Worm (Caenorhabditis elegans) whole organism, L4 larva: Measurements from ENCODE around the gene W09H1.4.
"Not testable (repeated sequence)": the region's sequence is repeated elsewhere in the genome, so short reads cannot be mapped to it uniquely, and the experiment has no call there.

Source experiments
- ama-1 ChIP-seq: fragments of 150-350 bp; optimal IDR thresholded peaks from 2 replicates; lab custom pipeline; 2014; ENCODE audit warnings: inconsistent platforms, mixed read lengths
- dpl-1 ChIP-seq: fragments of 150-350 bp; optimal IDR thresholded peaks from 2 replicates; lab custom pipeline; 2014; ENCODE audit warnings: missing biosample characterization, missing genetic modification reagents, missing genetic modification characterization
- nhr-77 ChIP-seq: fragments of 150-350 bp; optimal IDR thresholded peaks from 2 replicates; lab custom pipeline; 2014; ENCODE audit warnings: missing biosample characterization, missing genetic modification characterization
- spr-1 ChIP-seq: sonication (generic microtip); optimal IDR thresholded peaks from 2 replicates; lab custom pipeline; 2016; ENCODE audit warnings: mild to moderate bottlenecking, missing genetic modification characterization, missing compliant biosample characterization

DNA sequence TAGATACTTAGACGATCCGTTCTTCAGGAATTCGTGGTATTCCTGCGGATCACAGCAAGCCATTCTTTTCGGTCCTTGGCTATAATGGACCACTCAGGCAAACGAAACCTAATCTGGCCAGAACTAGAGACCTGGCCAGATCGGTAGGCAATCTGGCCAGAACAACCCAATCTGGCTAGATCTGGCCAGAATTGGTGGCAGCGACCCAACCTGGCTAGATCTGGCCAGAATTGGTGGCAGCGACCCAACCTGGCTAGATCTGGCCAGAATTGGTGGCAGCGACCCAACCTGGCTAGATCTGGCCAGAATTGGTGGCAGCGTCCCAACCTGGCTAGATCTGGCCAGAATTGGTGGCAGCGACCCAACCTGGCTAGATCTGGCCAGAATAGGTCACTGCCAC is 1.0 kb upstream of the W09H1.4 start:
- TF ChIP-seq spr-1 (tag; lab: Kevin White, UChicago); nhr-77 (tag; lab: Kevin White, UChicago); dpl-1 (GFP tag; lab: Kevin White, UChicago); ama-1 (lab: Kevin White, UChicago): not testable (repeated sequence)
